Fruit fly (Drosophila melanogaster) whole organism, embryonic: ENCODE measurements around the gene Cht2.

Source experiments
- B-H2 ChIP-seq: fragments of 200-800 bp; sonication (Bioruptor generic); optimal IDR thresholded peaks from 2 replicates; lab custom pipeline; 2018; ENCODE audit warnings: missing biosample characterization, mild to moderate bottlenecking, missing genetic modification characterization
- CG11696 ChIP-seq: fragments of 200-800 bp; sonication (Bioruptor generic); IDR thresholded peaks from 2 replicates; pipeline ENCODE4 v1.3.6; 2022; ENCODE audit warnings: missing biosample characterization, missing genetic modification characterization
- CG12236 ChIP-seq: fragments of 200-800 bp; sonication (Bioruptor generic); optimal IDR thresholded peaks from 2 replicates; lab custom pipeline; 2016; ENCODE audit warnings: missing biosample characterization, missing genetic modification characterization
- CG13123 ChIP-seq: fragments of 200-800 bp; sonication (Bioruptor generic); optimal IDR thresholded peaks from 2 replicates; lab custom pipeline; 2016; ENCODE audit warnings: missing biosample characterization, missing genetic modification characterization
- CG14710 ChIP-seq: fragments of 200-800 bp; sonication (Bioruptor generic); optimal IDR thresholded peaks from 3 replicates; lab custom pipeline; 2019; ENCODE audit warnings: missing biosample characterization, mild to moderate bottlenecking, missing genetic modification characterization, moderate library complexity
- CG15011 ChIP-seq: fragments of 200-800 bp; sonication (Bioruptor generic); optimal IDR thresholded peaks from 3 replicates; lab custom pipeline; 2018; ENCODE audit warnings: missing biosample characterization, mild to moderate bottlenecking, missing genetic modification characterization
- CG16779 ChIP-seq: fragments of 200-800 bp; sonication (Bioruptor generic); IDR thresholded peaks from 2 replicates; pipeline ENCODE4 v1.3.6; 2022; ENCODE audit warnings: missing biosample characterization, missing genetic modification characterization
- CG16863 ChIP-seq: fragments of 200-800 bp; sonication (Bioruptor generic); optimal IDR thresholded peaks from 3 replicates; lab custom pipeline; 2016; ENCODE audit warnings: missing biosample characterization, missing genetic modification characterization
- CG17385 ChIP-seq: fragments of 200-800 bp; sonication (Bioruptor generic); optimal IDR thresholded peaks from 3 replicates; lab custom pipeline; 2018; ENCODE audit warnings: missing biosample characterization, mild to moderate bottlenecking, missing genetic modification characterization
- CG18011 ChIP-seq: fragments of 200-800 bp; sonication (Bioruptor generic); optimal IDR thresholded peaks from 2 replicates; lab custom pipeline; 2017; ENCODE audit warnings: missing biosample characterization, missing genetic modification characterization, mild to moderate bottlenecking, moderate library complexity, missing genotype
- CG18262 ChIP-seq: fragments of 200-800 bp; optimal IDR thresholded peaks from 3 replicates; lab custom pipeline; 2019; ENCODE audit warnings: missing biosample characterization, mild to moderate bottlenecking, missing genetic modification characterization, moderate library complexity
- CG2202 ChIP-seq: fragments of 200-800 bp; sonication (Bioruptor generic); optimal IDR thresholded peaks from 2 replicates; lab custom pipeline; 2018; ENCODE audit warnings: missing biosample characterization, mild to moderate bottlenecking, missing genetic modification characterization
- CG3726 ChIP-seq: fragments of 200-800 bp; sonication (Bioruptor generic); IDR thresholded peaks from 3 replicates; pipeline ENCODE4, ENCODE4 v1.3.6; 2022; ENCODE audit warnings: missing biosample characterization, missing genetic modification characterization
- CG3838 ChIP-seq: fragments of 200-800 bp; sonication (Bioruptor generic); optimal IDR thresholded peaks from 3 replicates; lab custom pipeline; 2016; ENCODE audit warnings: missing biosample characterization, missing genetic modification characterization
- CG4707 ChIP-seq: fragments of 200-800 bp; sonication (Bioruptor generic); optimal IDR thresholded peaks from 2 replicates; lab custom pipeline; 2018; ENCODE audit warnings: missing biosample characterization, mild to moderate bottlenecking, missing genetic modification characterization, moderate library complexity
- Dad ChIP-seq: fragments of 200-800 bp; sonication (Bioruptor generic); optimal IDR thresholded peaks from 3 replicates; lab custom pipeline; 2016; ENCODE audit warnings: missing biosample characterization, missing genetic modification characterization
- Elba2 ChIP-seq: fragments of 200-800 bp; sonication (Bioruptor generic); optimal IDR thresholded peaks from 3 replicates; lab custom pipeline; 2016; ENCODE audit warnings: missing biosample characterization, missing genetic modification characterization
- Fer2 ChIP-seq: fragments of 200-800 bp; sonication (Bioruptor generic); optimal IDR thresholded peaks from 2 replicates; lab custom pipeline; 2018; ENCODE audit warnings: missing biosample characterization, mild to moderate bottlenecking, missing genetic modification characterization, moderate library complexity
- Fer3 ChIP-seq: fragments of 200-800 bp; sonication (Bioruptor generic); optimal IDR thresholded peaks from 2 replicates; lab custom pipeline; 2018; ENCODE audit warnings: missing biosample characterization, mild to moderate bottlenecking, missing genetic modification characterization, moderate library complexity
- Gug ChIP-seq: fragments of 200-800 bp; sonication (Bioruptor generic); IDR thresholded peaks from 4 replicates; pipeline ENCODE4 v1.3.6; 2022; ENCODE audit warnings: missing biosample characterization, missing genetic modification characterization
- HLH3B ChIP-seq: fragments of 200-800 bp; sonication (Bioruptor generic); IDR thresholded peaks from 2 replicates; pipeline ENCODE4 v1.3.6; 2022; ENCODE audit warnings: missing biosample characterization, missing genetic modification characterization
- Hr39 ChIP-seq: fragments of >200 bp; optimal IDR thresholded peaks from 2 replicates; lab custom pipeline; 2017
- Kr ChIP-seq: fragments of 200-800 bp; sonication (Bioruptor generic); optimal IDR thresholded peaks from 2 replicates; lab custom pipeline; 2017; ENCODE audit warnings: missing biosample characterization, mild to moderate bottlenecking, missing genetic modification characterization
- Mrtf ChIP-seq: fragments of 200-800 bp; sonication (Bioruptor generic); IDR thresholded peaks from 3 replicates; pipeline ENCODE4 v1.3.6; 2022; ENCODE audit warnings: missing biosample characterization, missing genetic modification characterization
- Optix ChIP-seq: fragments of 200-800 bp; sonication (Bioruptor generic); IDR thresholded peaks from 3 replicates; pipeline ENCODE4 v1.3.6; 2022; ENCODE audit warnings: missing biosample characterization, missing genetic modification characterization
- Poxn ChIP-seq: fragments of 200-800 bp; sonication (Bioruptor generic); IDR thresholded peaks from 2 replicates; pipeline ENCODE4 v1.3.6; 2022; ENCODE audit warnings: missing biosample characterization, missing genetic modification characterization
- Xrp1 ChIP-seq: fragments of 200-800 bp; sonication (Bioruptor generic); IDR thresholded peaks from 2 replicates; pipeline ENCODE4 v1.3.6; 2022; ENCODE audit warnings: missing biosample characterization, missing genetic modification characterization
- aop ChIP-seq: fragments of 200-800 bp; sonication (Bioruptor generic); IDR thresholded peaks from 2 replicates; pipeline ENCODE4 v1.3.6; 2022; ENCODE audit warnings: missing biosample characterization, missing genetic modification characterization
- az2 ChIP-seq: fragments of 200-800 bp; sonication (Bioruptor generic); optimal IDR thresholded peaks from 3 replicates; lab custom pipeline; 2016; ENCODE audit warnings: missing biosample characterization, missing genetic modification characterization
- br ChIP-seq: fragments of >200 bp; optimal IDR thresholded peaks from 2 replicates; lab custom pipeline; 2017
- bsh ChIP-seq, 2 experiments: fragments of 200-800 bp; sonication (Bioruptor generic); optimal IDR thresholded peaks; 2 replicates each; lab custom pipeline; 2017 to 2018; ENCODE audit warnings: mild to moderate bottlenecking in 2 of 2, missing biosample characterization in 2 of 2, missing genetic modification characterization in 2 of 2, moderate library complexity in 1 of 2
- chif ChIP-seq, 2 experiments: fragments of 200-800 bp; sonication (Bioruptor generic); optimal IDR thresholded peaks; 3 replicates each; lab custom pipeline; 2016; ENCODE audit warnings: missing biosample characterization in 2 of 2, missing genetic modification characterization in 2 of 2
- da ChIP-seq: fragments of 200-800 bp; sonication (Bioruptor generic); optimal IDR thresholded peaks from 2 replicates; lab custom pipeline; 2016; ENCODE audit warnings: missing biosample characterization, missing genetic modification characterization
- disco-r ChIP-seq: fragments of 200-800 bp; sonication (Bioruptor generic); optimal IDR thresholded peaks from 2 replicates; lab custom pipeline; 2016; ENCODE audit warnings: missing biosample characterization, missing genetic modification characterization
- dysf ChIP-seq: fragments of 200-800 bp; sonication (Bioruptor generic); IDR thresholded peaks from 3 replicates; pipeline ENCODE4 v1.3.6; 2022; ENCODE audit warnings: missing biosample characterization, missing genetic modification characterization
- grn ChIP-seq: fragments of 200-800 bp; sonication (Bioruptor generic); optimal IDR thresholded peaks from 3 replicates; lab custom pipeline; 2017; ENCODE audit warnings: missing biosample characterization, missing genetic modification characterization
- gsb ChIP-seq: fragments of 200-800 bp; sonication (Bioruptor generic); IDR thresholded peaks from 2 replicates; pipeline ENCODE4 v1.3.6; 2022; ENCODE audit warnings: missing biosample characterization, missing genetic modification characterization
- hb ChIP-seq: fragments of 200-800 bp; sonication (Bioruptor generic); IDR thresholded peaks from 3 replicates; pipeline ENCODE4 v1.3.6; 2022; ENCODE audit warnings: missing biosample characterization, missing genetic modification characterization; ENCODE audit not compliant: partially characterized antibody
- jumu ChIP-seq: fragments of 200-800 bp; sonication (Bioruptor generic); optimal IDR thresholded peaks from 3 replicates; lab custom pipeline; 2016; ENCODE audit warnings: missing biosample characterization, missing genetic modification characterization
- kay ChIP-seq: fragments of 200-800 bp; sonication (Bioruptor generic); optimal IDR thresholded peaks from 2 replicates; lab custom pipeline; 2016; ENCODE audit warnings: missing biosample characterization, missing genetic modification characterization
- mld ChIP-seq: fragments of 200-800 bp; sonication (Bioruptor generic); IDR thresholded peaks from 3 replicates; pipeline ENCODE4 v1.3.6; 2022; ENCODE audit warnings: missing biosample characterization, missing genetic modification characterization; ENCODE audit not compliant: partially characterized antibody
- nom ChIP-seq: fragments of 200-800 bp; sonication (Bioruptor generic); optimal IDR thresholded peaks from 2 replicates; lab custom pipeline; 2017; ENCODE audit warnings: missing biosample characterization, missing genetic modification characterization, mild to moderate bottlenecking, moderate library complexity, missing genetic modification reagents
- pros ChIP-seq: fragments of 200-800 bp; sonication (Bioruptor generic); optimal IDR thresholded peaks from 3 replicates; lab custom pipeline; 2019; ENCODE audit warnings: missing biosample characterization, mild to moderate bottlenecking, missing genetic modification characterization, moderate library complexity
- rib ChIP-seq: fragments of 200-800 bp; sonication (Bioruptor generic); IDR thresholded peaks from 2 replicates; pipeline ENCODE4 v1.3.6; 2022; ENCODE audit warnings: missing biosample characterization, missing genetic modification characterization
- ro ChIP-seq: fragments of 200-800 bp; sonication (Bioruptor generic); IDR thresholded peaks from 2 replicates; pipeline ENCODE4 v1.3.6; 2022; ENCODE audit warnings: missing biosample characterization, missing genetic modification characterization
- slp2 ChIP-seq: fragments of 200-800 bp; sonication (Bioruptor generic); optimal IDR thresholded peaks from 2 replicates; lab custom pipeline; 2016; ENCODE audit warnings: missing biosample characterization, missing genetic modification characterization
- so ChIP-seq: fragments of 200-800 bp; sonication (Bioruptor generic); IDR thresholded peaks from 3 replicates; pipeline ENCODE4 v1.3.6; 2022; ENCODE audit warnings: missing biosample characterization, missing genetic modification characterization
- trem ChIP-seq: fragments of 200-800 bp; optimal IDR thresholded peaks from 3 replicates; lab custom pipeline; 2019; ENCODE audit warnings: missing biosample characterization, mild to moderate bottlenecking, missing genetic modification characterization, moderate library complexity
- zen2 ChIP-seq: fragments of 200-800 bp; sonication (Bioruptor generic); IDR thresholded peaks from 3 replicates; pipeline ENCODE4 v1.3.6; 2022; ENCODE audit warnings: missing biosample characterization, missing genetic modification characterization; ENCODE audit not compliant: partially characterized antibody
- zfh1 ChIP-seq: fragments of 200-800 bp; sonication (Bioruptor generic); IDR thresholded peaks from 3 replicates; pipeline ENCODE4 v1.3.6; 2022; ENCODE audit warnings: missing biosample characterization, missing genetic modification characterization

Gene Cht2

DNA sequence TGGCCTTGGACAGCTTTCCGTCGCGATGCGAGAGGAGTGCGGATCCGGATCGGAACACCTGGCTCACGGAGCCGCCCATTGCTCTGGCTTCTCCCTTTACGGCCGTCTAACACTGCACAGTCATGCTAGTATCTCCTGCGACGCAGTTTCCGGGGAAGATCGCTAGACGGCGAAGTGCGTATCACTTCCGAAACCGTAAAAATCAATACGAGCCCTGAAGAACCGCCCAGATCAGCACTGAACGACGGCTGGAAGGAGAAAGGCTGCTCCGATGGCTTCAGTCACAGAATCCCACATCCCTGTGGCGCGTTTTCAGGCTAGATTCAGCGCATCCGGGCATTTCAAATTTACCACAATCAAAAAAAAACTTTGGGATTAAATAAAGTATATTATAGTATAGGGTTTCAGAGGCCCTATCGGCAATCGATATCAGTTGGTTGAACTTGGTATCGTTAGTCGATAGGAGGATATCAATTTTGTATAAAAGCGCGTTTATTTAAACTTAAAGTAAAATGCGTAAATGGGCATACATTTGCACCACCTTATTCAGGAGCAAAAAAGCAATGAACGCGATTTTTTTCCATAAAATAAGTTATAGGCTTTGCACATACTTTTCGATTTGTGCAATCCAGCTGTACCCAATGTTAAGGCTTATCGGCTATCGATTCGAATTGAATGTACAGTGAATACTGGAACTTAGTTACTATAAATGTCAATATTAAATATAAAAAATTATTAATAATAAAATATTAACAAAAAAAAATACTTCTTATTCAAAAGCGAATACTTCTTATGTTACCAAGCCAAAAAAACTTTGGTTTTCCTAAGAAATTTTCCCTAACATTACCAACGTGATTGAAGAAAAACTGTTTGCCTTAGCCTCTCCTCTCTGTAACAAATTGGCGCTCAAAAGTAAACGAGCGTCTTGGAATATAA, 19.2 kb upstream of the Cht2 start, which contains the start of the genes CG13933 and PolD2 (continued):
- TF ChIP-seq Kr (GFP tag; lab: Kevin White, UChicago) (no peak), so (GFP tag; lab: Robert Waterston, UW) (peak; percentile 99), br (lab: Kevin White, UChicago) (no peak), CG11696 (GFP tag; lab: Robert Waterston, UW) (peak; percentile 75), CG3726 (peak; percentile 96), Gug (peak; percentile 67; the same call in 2 of the 4 replicates), zfh1 (GFP tag; lab: Robert Waterston, UW) (peak; percentile 97), CG12236 (GFP tag; lab: Kevin White, UChicago) (peak; percentile 34), CG2202 (tag; lab: Kevin White, UChicago) (peak; percentile 96), Elba2 (GFP tag; lab: Kevin White, UChicago) (peak; percentile 60), Fer3 (peak; percentile 89), CG18011 (GFP tag; lab: Kevin White, UChicago) (peak; percentile 88), slp2 (GFP tag; lab: Kevin White, UChicago) (peak; percentile 81), Hr39 (lab: Kevin White, UChicago) (no peak), Optix (GFP tag; lab: Robert Waterston, UW) (peak; percentile 92), Xrp1 (GFP tag; lab: Robert Waterston, UW) (peak; percentile 99), ro (GFP tag; lab: Robert Waterston, UW) (peak; percentile 96), CG16779 (GFP tag; lab: Robert Waterston, UW) (peak; percentile 81), Dad (GFP tag; lab: Kevin White, UChicago) (no peak), CG18262 (tag; lab: Kevin White, UChicago) (peak; percentile 95), az2 (peak; percentile 98), Fer2 (tag; lab: Kevin White, UChicago) (peak; percentile 44), hb (GFP tag; lab: Robert Waterston, UW) (peak; percentile 90), CG13123 (GFP tag; lab: Kevin White, UChicago) (peak; percentile 94), dysf (GFP tag; lab: Robert Waterston, UW) (peak; percentile 87), trem (tag; lab: Kevin White, UChicago) (peak; percentile 88), CG17385 (GFP tag; lab: Kevin White, UChicago) (peak; percentile 98), disco-r (GFP tag; lab: Kevin White, UChicago) (peak; percentile 53), CG15011 (no peak), CG16863 (GFP tag; lab: Kevin White, UChicago) (peak; percentile 83), CG14710 (tag; lab: Kevin White, UChicago) (peak; percentile 84), aop (peak; percentile 94), CG3838 (GFP tag; lab: Kevin White, UChicago) (peak; percentile 79), HLH3B (peak; percentile 97), da (no peak), mld (peak; percentile 67; the same call in 2 of the 3 replicates), Mrtf (peak; percentile 84), chif (GFP tag; optimal IDR thresholded peaks at IDR 0.05; lab: Kevin White, UChicago) (peak; percentile 48 to 89), bsh (GFP tag; optimal IDR thresholded peaks at IDR 0.05; lab: Kevin White, UChicago) (peak in 1 of 2 experiments; percentile 100), grn (GFP tag; lab: Kevin White, UChicago) (no peak), CG4707 (peak; percentile 91), gsb (GFP tag; lab: Robert Waterston, UW) (peak; percentile 96), jumu (peak; percentile 66), nom (GFP tag; lab: Kevin White, UChicago) (no peak), Poxn (GFP tag; lab: Robert Waterston, UW) (peak; percentile 91), B-H2 (GFP tag; lab: Kevin White, UChicago) (no peak), kay (peak; percentile 93), zen2 (GFP tag; lab: Robert Waterston, UW) (peak; percentile 75; the same call in 2 of the 3 replicates), rib (GFP tag; lab: Robert Waterston, UW) (peak; percentile 85), pros (GFP tag; lab: Kevin White, UChicago) (no peak)
